Worm (Caenorhabditis elegans) whole organism, L2 larva: Measurements from ENCODE around the gene dnj-5.

Source experiments
- C34F6.9 ChIP-seq: fragments of 150-350 bp; optimal IDR thresholded peaks from 2 replicates; lab custom pipeline; 2014; ENCODE audit warnings: missing biosample characterization, missing genetic modification characterization
- F13H6.1 ChIP-seq: sonication (generic microtip); optimal IDR thresholded peaks from 2 replicates; lab custom pipeline; 2016; ENCODE audit warnings: missing genetic modification characterization, missing compliant biosample characterization
- R02D3.7 ChIP-seq: fragments of 150-350 bp; optimal IDR thresholded peaks from 2 replicates; lab custom pipeline; 2014; ENCODE audit warnings: missing biosample characterization, missing genetic modification characterization
- Y55F3AM.14 ChIP-seq: fragments of 200-800 bp; sonication (Bioruptor generic); optimal IDR thresholded peaks from 2 replicates; lab custom pipeline; 2018; ENCODE audit warnings: mild to moderate bottlenecking, missing genetic modification characterization, missing compliant biosample characterization
- ZK546.5 ChIP-seq: sonication (generic microtip); optimal IDR thresholded peaks from 2 replicates; lab custom pipeline; 2017; ENCODE audit warnings: missing biosample characterization, missing genetic modification characterization
- alr-1 ChIP-seq: fragments of 150-350 bp; optimal IDR thresholded peaks from 2 replicates; lab custom pipeline; 2014; ENCODE audit warnings: missing biosample characterization, missing genetic modification characterization
- aly-2 ChIP-seq: fragments of 150-350 bp; optimal IDR thresholded peaks from 2 replicates; lab custom pipeline; 2014; ENCODE audit warnings: missing biosample characterization, missing genetic modification characterization
- ama-1 ChIP-seq: fragments of 150-350 bp; optimal IDR thresholded peaks from 2 replicates; lab custom pipeline; 2018; ENCODE audit warnings: inconsistent platforms
- blmp-1 ChIP-seq: sonication (generic microtip); optimal IDR thresholded peaks from 2 replicates; lab custom pipeline; 2017; ENCODE audit warnings: missing genetic modification characterization, mild to moderate bottlenecking, missing compliant biosample characterization, antibody characterized with exemption, moderate library complexity; ENCODE audit not compliant: insufficient read depth
- crh-2 ChIP-seq: sonication (generic microtip); optimal IDR thresholded peaks from 2 replicates; lab custom pipeline; 2017; ENCODE audit warnings: missing biosample characterization, missing genetic modification characterization
- egl-27 ChIP-seq: sonication (generic microtip); optimal IDR thresholded peaks from 3 replicates; lab custom pipeline; 2017; ENCODE audit warnings: missing biosample characterization, missing genetic modification reagents, missing genetic modification characterization
- elt-1 ChIP-seq: fragments of 150-350 bp; optimal IDR thresholded peaks from 2 replicates; lab custom pipeline; 2014; ENCODE audit warnings: missing biosample characterization, missing genetic modification characterization
- elt-3 ChIP-seq: sonication (generic microtip); optimal IDR thresholded peaks from 2 replicates; lab custom pipeline; 2017; ENCODE audit warnings: missing biosample characterization, missing genetic modification characterization
- fos-1 ChIP-seq: fragments of 150-350 bp; optimal IDR thresholded peaks from 2 replicates; lab custom pipeline; 2014; ENCODE audit warnings: missing biosample characterization, missing genetic modification characterization
- gmeb-1 ChIP-seq: fragments of 150-350 bp; optimal IDR thresholded peaks from 2 replicates; lab custom pipeline; 2014; ENCODE audit warnings: missing biosample characterization, missing genetic modification characterization
- lin-11 ChIP-seq: fragments of 150-350 bp; sonication (generic microtip); optimal IDR thresholded peaks from 2 replicates; lab custom pipeline; 2014; ENCODE audit warnings: missing biosample characterization, missing genetic modification characterization, inconsistent platforms, mixed read lengths
- lsy-2 ChIP-seq, 2 experiments: fragments of 150-350 bp in 1 of 2; sonication (generic microtip) in 1 of 2; optimal IDR thresholded peaks; 2 replicates each; lab custom pipeline; 2014 to 2017; ENCODE audit warnings: missing biosample characterization in 2 of 2, missing genetic modification characterization in 2 of 2
- mab-5 ChIP-seq: fragments of 150-350 bp; optimal IDR thresholded peaks from 2 replicates; lab custom pipeline; 2014; ENCODE audit warnings: missing biosample characterization, missing genetic modification characterization
- mdl-1 ChIP-seq, 2 experiments: fragments of 150-350 bp in 1 of 2; sonication (generic microtip) in 1 of 2; optimal IDR thresholded peaks; 2 replicates each; lab custom pipeline; 2017; ENCODE audit warnings: missing biosample characterization in 2 of 2, missing genetic modification characterization in 2 of 2
- nhr-11 ChIP-seq: fragments of 150-350 bp; optimal IDR thresholded peaks from 2 replicates; lab custom pipeline; 2014; ENCODE audit warnings: missing biosample characterization, missing genetic modification characterization
- nhr-12 ChIP-seq: fragments of 150-350 bp; optimal IDR thresholded peaks from 2 replicates; lab custom pipeline; 2014; ENCODE audit warnings: missing biosample characterization, missing genetic modification characterization
- nhr-129 ChIP-seq: fragments of 150-350 bp; optimal IDR thresholded peaks from 2 replicates; lab custom pipeline; 2014; ENCODE audit warnings: missing biosample characterization, missing genetic modification characterization
- nhr-21 ChIP-seq: fragments of 150-350 bp; optimal IDR thresholded peaks from 2 replicates; lab custom pipeline; 2014; ENCODE audit warnings: missing biosample characterization, missing genetic modification characterization
- nhr-25 ChIP-seq: fragments of 150-350 bp; sonication (generic microtip); optimal IDR thresholded peaks from 3 replicates; lab custom pipeline; 2014; ENCODE audit warnings: missing biosample characterization, missing genetic modification characterization
- nhr-6 ChIP-seq: fragments of 150-350 bp; optimal IDR thresholded peaks from 2 replicates; lab custom pipeline; 2014; ENCODE audit warnings: missing biosample characterization, missing genetic modification characterization
- nhr-77 ChIP-seq: fragments of 150-350 bp; optimal IDR thresholded peaks from 2 replicates; lab custom pipeline; 2014; ENCODE audit warnings: missing biosample characterization, missing genetic modification characterization
- peb-1 ChIP-seq: fragments of 150-350 bp; optimal IDR thresholded peaks from 2 replicates; lab custom pipeline; 2014; ENCODE audit warnings: missing biosample characterization, missing genetic modification characterization
- skn-1 ChIP-seq: sonication (generic microtip); optimal IDR thresholded peaks from 2 replicates; lab custom pipeline; 2017; ENCODE audit warnings: missing biosample characterization, missing genetic modification characterization
- sma-3 ChIP-seq: sonication (generic microtip); optimal IDR thresholded peaks from 2 replicates; lab custom pipeline; 2016; ENCODE audit warnings: missing genetic modification reagents, missing genetic modification characterization, missing compliant biosample characterization
- sma-9 ChIP-seq, 2 experiments: fragments of 150-350 bp in 1 of 2; sonication (generic microtip) in 1 of 2; optimal IDR thresholded peaks; 2 replicates each; lab custom pipeline; 2014 to 2016; ENCODE audit warnings: missing genetic modification characterization in 2 of 2, mild to moderate bottlenecking in 1 of 2, missing biosample characterization in 1 of 2, missing compliant biosample characterization in 1 of 2, missing genetic modification reagents in 1 of 2, moderate library complexity in 1 of 2
- snpc-4 ChIP-seq: fragments of 150-350 bp; optimal IDR thresholded peaks from 2 replicates; lab custom pipeline; 2014; ENCODE audit warnings: missing biosample characterization, missing genetic modification characterization
- unc-55 ChIP-seq: fragments of 150-350 bp; sonication (generic microtip); optimal IDR thresholded peaks from 3 replicates; lab custom pipeline; 2014; ENCODE audit warnings: missing biosample characterization, missing genetic modification reagents, missing genetic modification characterization
- unc-62 ChIP-seq: fragments of 150-350 bp; optimal IDR thresholded peaks from 2 replicates; lab custom pipeline; 2014; ENCODE audit warnings: missing biosample characterization, missing genetic modification reagents, missing genetic modification characterization
- zag-1 ChIP-seq: fragments of 150-350 bp; optimal IDR thresholded peaks from 2 replicates; lab custom pipeline; 2014; ENCODE audit warnings: missing biosample characterization, missing genetic modification characterization
- ztf-11 ChIP-seq: sonication (generic microtip); optimal IDR thresholded peaks from 2 replicates; lab custom pipeline; 2017; ENCODE audit warnings: missing biosample characterization, missing genetic modification characterization
- ztf-4 ChIP-seq: fragments of 150-350 bp; optimal IDR thresholded peaks from 2 replicates; lab custom pipeline; 2014; ENCODE audit warnings: missing biosample characterization, missing genetic modification characterization

dnj-5 gene

ce11 chrII:6846723-6847122 lies 11.4 kb downstream of the dnj-5 start:
- TF ChIP-seq nhr-21 (tag; lab: Kevin White, UChicago), result no peak
- TF ChIP-seq aly-2 (tag; lab: Kevin White, UChicago), result no peak
- no peak for TF ChIP-seq skn-1
- TF ChIP-seq peb-1 (tag; lab: Kevin White, UChicago), result no peak
- no peak for TF ChIP-seq gmeb-1 (tag; lab: Kevin White, UChicago)
- no peak for TF ChIP-seq nhr-6
- no peak for TF ChIP-seq alr-1 (tag; lab: Kevin White, UChicago)
- no peak for TF ChIP-seq ZK546.5 (tag; lab: Kevin White, UChicago)
- TF ChIP-seq unc-55 (GFP tag; lab: Kevin White, UChicago), result no peak
- no peak for TF ChIP-seq lsy-2 (tag; optimal IDR thresholded peaks at IDR 0.05; lab: Kevin White, UChicago)
- TF ChIP-seq elt-3 (tag; lab: Kevin White, UChicago), result no peak
- TF ChIP-seq ztf-4 (tag; lab: Kevin White, UChicago), result no peak

- TF ChIP-seq lsy-2 (tag; optimal IDR thresholded peaks at IDR 0.05; lab: Kevin White, UChicago), result peak in 1 of 2 experiments; percentile 18
- TF ChIP-seq blmp-1 (tag; lab: Kevin White, UChicago), result peak; percentile 42
- peak; percentile 18 for TF ChIP-seq gmeb-1 (tag; lab: Kevin White, UChicago)
- no peak for TF ChIP-seq nhr-11 (tag; lab: Kevin White, UChicago)
- TF ChIP-seq C34F6.9 (tag; lab: Kevin White, UChicago), result peak; percentile 6
- TF ChIP-seq nhr-25 (tag; lab: Kevin White, UChicago), result peak; percentile 3
- TF ChIP-seq ama-1 (lab: Kevin White, UChicago), result no peak
- peak; percentile 29 for TF ChIP-seq fos-1 (tag; lab: Kevin White, UChicago)
- TF ChIP-seq nhr-129 (tag; lab: Kevin White, UChicago), result no peak
- TF ChIP-seq egl-27 (tag; lab: Kevin White, UChicago), result peak; percentile 74
- TF ChIP-seq nhr-21 (tag; lab: Kevin White, UChicago), result no peak
- no peak for TF ChIP-seq ztf-11
- no peak for TF ChIP-seq zag-1 (tag; lab: Kevin White, UChicago)
- TF ChIP-seq nhr-77, result no peak
Measured at ce11 chrII:6845006-6845459, 13.1 kb downstream of the dnj-5 start.

ce11 chrII:6844227-6845005 lies 13.7 kb downstream of the dnj-5 start:
- TF ChIP-seq ama-1 (lab: Kevin White, UChicago) (no peak), sma-9 (GFP tag; optimal IDR thresholded peaks at IDR 0.05; lab: Kevin White, UChicago) (peak; percentile 5), sma-9 (tag; optimal IDR thresholded peaks at IDR 0.05; lab: Kevin White, UChicago) (no peak), elt-1 (tag; lab: Kevin White, UChicago) (no peak), nhr-25 (tag; lab: Kevin White, UChicago) (no peak), lin-11 (tag; lab: Kevin White, UChicago) (no peak), unc-55 (GFP tag; lab: Kevin White, UChicago) (peak; percentile 38), nhr-129 (tag; lab: Kevin White, UChicago) (peak; percentile 24), skn-1 (no peak), egl-27 (tag; lab: Kevin White, UChicago) (peak; percentile 47), R02D3.7 (tag; lab: Kevin White, UChicago) (no peak), lsy-2 (tag; optimal IDR thresholded peaks at IDR 0.05; lab: Kevin White, UChicago) (peak in 1 of 2 experiments; percentile 31), snpc-4 (no peak), C34F6.9 (tag; lab: Kevin White, UChicago) (peak; percentile 30), zag-1 (tag; lab: Kevin White, UChicago) (no peak), mdl-1 (tag; optimal IDR thresholded peaks at IDR 0.05; lab: Kevin White, UChicago) (no peak), nhr-6 (no peak), crh-2 (tag; lab: Kevin White, UChicago) (peak; percentile 20), nhr-12 (tag; lab: Kevin White, UChicago) (no peak), ztf-11 (no peak)

DNA sequence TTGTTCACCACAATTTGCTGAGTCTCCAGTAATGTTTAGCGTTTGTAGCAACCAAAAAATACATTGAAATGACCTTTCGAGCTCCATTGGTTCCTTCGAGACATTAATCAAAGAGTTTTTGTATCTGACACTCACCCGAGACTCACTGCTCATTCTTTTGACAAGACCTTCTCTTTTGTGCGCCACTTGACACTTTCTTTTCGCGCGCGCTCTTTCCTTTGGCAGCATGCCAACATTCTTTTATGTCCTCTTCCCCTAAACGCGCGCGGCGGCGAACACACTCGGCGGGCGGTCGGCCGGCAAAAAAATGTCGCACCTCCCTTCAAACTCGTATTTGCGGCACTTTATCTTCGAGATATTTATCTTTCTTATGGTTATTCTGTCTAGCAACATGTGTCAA lies 14.4 kb downstream of the dnj-5 start:
- TF ChIP-seq sma-3 (GFP tag; lab: Kevin White, UChicago) (peak; percentile 8), C34F6.9 (tag; lab: Kevin White, UChicago) (no peak), skn-1 (no peak), crh-2 (tag; lab: Kevin White, UChicago) (no peak), F13H6.1 (tag; lab: Kevin White, UChicago) (peak; percentile 54), egl-27 (tag; lab: Kevin White, UChicago) (peak; percentile 39), unc-62 (GFP tag; lab: Kevin White, UChicago) (no peak), mab-5 (peak; percentile 9), Y55F3AM.14 (GFP tag; lab: Kevin White, UChicago) (no peak), nhr-25 (tag; lab: Kevin White, UChicago) (peak; percentile 6), ama-1 (lab: Kevin White, UChicago) (no peak), zag-1 (tag; lab: Kevin White, UChicago) (no peak), sma-9 (GFP tag; optimal IDR thresholded peaks at IDR 0.05; lab: Kevin White, UChicago) (peak; percentile 47), sma-9 (tag; optimal IDR thresholded peaks at IDR 0.05; lab: Kevin White, UChicago) (no peak), ztf-11 (no peak)
